Fruit fly (Drosophila melanogaster): Measurements from ENCODE around the gene CG12268.

The CG12268 gene

DNA sequence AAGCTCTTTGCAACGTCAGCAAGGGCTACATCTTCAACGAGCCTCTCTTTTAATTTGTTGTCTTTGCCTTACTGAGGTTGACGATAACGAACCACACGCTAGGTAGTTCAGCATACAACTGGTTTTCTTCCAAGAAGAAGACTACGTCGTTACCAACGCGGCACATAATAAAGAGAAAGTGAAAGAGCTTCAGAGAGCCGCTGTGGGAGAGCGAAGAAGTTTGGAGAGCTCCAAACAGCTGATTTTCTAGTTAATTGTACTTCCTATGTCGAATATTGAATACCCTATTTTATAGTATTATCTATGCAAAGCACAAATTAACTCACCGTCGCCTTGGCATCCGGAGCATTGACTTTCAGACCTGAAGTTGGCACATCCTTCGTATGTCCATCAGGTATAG, 7.2 kb upstream of the CG12268 start:
- TF ChIP-seq Vsx2 (GFP tag; optimal IDR thresholded peaks at IDR 0.05; ENCODE audit: partially characterized antibody): peak; percentile 17
- no peak for TF ChIP-seq Dfd (GFP tag; optimal IDR thresholded peaks at IDR 0.05)
- no peak for TF ChIP-seq HLH106 (tag; optimal IDR thresholded peaks at IDR 0.05)
- no peak for TF ChIP-seq CG9705 (GFP tag; optimal IDR thresholded peaks at IDR 0.05)
- TF ChIP-seq fru (GFP tag; optimal IDR thresholded peaks at IDR 0.05): no peak
- no peak for TF ChIP-seq jim (GFP tag; optimal IDR thresholded peaks at IDR 0.05)
- no peak for TF ChIP-seq N (GFP tag; optimal IDR thresholded peaks at IDR 0.05)
- no peak for TF ChIP-seq Sp1 (GFP tag; optimal IDR thresholded peaks at IDR 0.05)
- TF ChIP-seq foxo (GFP tag; optimal IDR thresholded peaks at IDR 0.05): no peak
- no peak for TF ChIP-seq psq (GFP tag; optimal IDR thresholded peaks at IDR 0.05)
- peak; percentile 41 for TF ChIP-seq woc (GFP tag; optimal IDR thresholded peaks at IDR 0.05)
- no peak for TF ChIP-seq CrebA (GFP tag; optimal IDR thresholded peaks at IDR 0.05; ENCODE audit: borderline replicate concordance)
- peak; percentile 52 for TF ChIP-seq Dif (GFP tag; optimal IDR thresholded peaks at IDR 0.05; ENCODE audit: partially characterized antibody)
- TF ChIP-seq Abd-B (GFP tag; optimal IDR thresholded peaks at IDR 0.05): no peak
- TF ChIP-seq brk (GFP tag; optimal IDR thresholded peaks at IDR 0.05): no peak
- TF ChIP-seq Jra (GFP tag; optimal IDR thresholded peaks at IDR 0.05): no peak
- TF ChIP-seq GATAd (GFP tag; optimal IDR thresholded peaks at IDR 0.05): no peak
- peak; percentile 13 to 54 for TF ChIP-seq dl (GFP tag; optimal IDR thresholded peaks at IDR 0.05; ENCODE audit: insufficient read depth in 1 of 2, partially characterized antibody in 2 of 2)
- TF ChIP-seq Hr83 (GFP tag; optimal IDR thresholded peaks at IDR 0.05; ENCODE audit: poor library complexity, severe bottlenecking): no peak
- no peak for TF ChIP-seq Myc (optimal IDR thresholded peaks at IDR 0.05)
- TF ChIP-seq sv (GFP tag; optimal IDR thresholded peaks at IDR 0.05): no peak
- TF ChIP-seq br (GFP tag; optimal IDR thresholded peaks at IDR 0.05): no peak
- TF ChIP-seq sage (GFP tag; optimal IDR thresholded peaks at IDR 0.05): no peak
- TF ChIP-seq tai (GFP tag; optimal IDR thresholded peaks at IDR 0.05): no peak
- TF ChIP-seq pan (optimal IDR thresholded peaks at IDR 0.05): no peak
- TF ChIP-seq h (GFP tag; optimal IDR thresholded peaks at IDR 0.05): no peak

DNA sequence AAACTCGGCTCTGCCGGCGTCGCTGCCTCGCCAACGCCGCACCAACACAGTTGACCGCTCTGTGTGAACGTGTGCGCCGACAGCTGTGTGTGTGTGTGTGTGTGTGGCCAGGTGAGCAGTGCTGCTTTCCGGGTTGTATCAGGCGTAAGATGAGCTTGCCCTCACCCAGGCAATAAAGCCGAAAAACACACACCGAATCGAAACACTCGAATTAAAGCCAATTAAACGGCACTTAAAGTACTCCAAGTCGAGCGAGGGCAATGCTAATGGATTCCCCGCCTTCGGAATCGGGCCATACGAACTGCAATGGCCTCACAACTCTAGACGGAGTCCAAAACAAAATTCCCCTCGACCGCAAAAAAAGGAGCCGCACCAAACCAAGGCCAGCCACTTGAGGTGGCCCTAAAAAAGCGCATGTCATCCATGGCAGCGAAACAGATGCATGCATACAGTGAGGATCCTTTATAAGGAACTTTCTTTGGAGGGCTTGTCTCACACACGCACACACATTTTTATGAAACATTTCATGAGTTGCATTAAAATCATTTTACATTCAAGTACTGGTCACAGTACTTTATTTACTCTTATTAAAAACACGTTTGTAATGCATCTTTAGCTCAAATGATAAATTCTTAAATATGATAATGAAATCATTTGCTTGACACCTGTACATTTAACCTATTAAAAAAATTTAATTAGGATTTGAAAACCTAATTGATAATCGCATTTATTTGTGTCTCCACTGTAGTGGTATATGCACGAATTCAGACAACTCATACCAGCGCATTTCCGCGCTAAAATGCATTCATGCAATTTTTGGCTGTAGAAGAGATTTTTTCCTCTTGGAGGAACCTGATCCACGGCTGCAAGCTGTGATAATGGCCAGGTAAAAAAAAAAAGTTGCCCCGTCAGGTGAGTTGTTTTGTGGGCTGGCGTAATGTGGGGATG, 516 bp upstream of the CG12268 start:
- peak in 1 of 2 experiments; percentile 37 for TF ChIP-seq dl (GFP tag; optimal IDR thresholded peaks at IDR 0.05; ENCODE audit: insufficient read depth in 1 of 2, partially characterized antibody in 2 of 2)
- TF ChIP-seq dmrt93B (GFP tag; optimal IDR thresholded peaks at IDR 0.05): peak; percentile 86
- no peak for TF ChIP-seq Myc (optimal IDR thresholded peaks at IDR 0.05)
- TF ChIP-seq usp (GFP tag; optimal IDR thresholded peaks at IDR 0.05): no peak
- TF ChIP-seq OdsH (GFP tag; optimal IDR thresholded peaks at IDR 0.05): peak; percentile 93
- no peak for TF ChIP-seq Hr83 (GFP tag; optimal IDR thresholded peaks at IDR 0.05; ENCODE audit: poor library complexity, severe bottlenecking)
- TF ChIP-seq Abd-B (GFP tag; optimal IDR thresholded peaks at IDR 0.05): no peak
- no peak for TF ChIP-seq Dfd (GFP tag; optimal IDR thresholded peaks at IDR 0.05)
- peak; percentile 17 for TF ChIP-seq Mio (GFP tag; optimal IDR thresholded peaks at IDR 0.05)
- peak; percentile 77 for TF ChIP-seq brk (GFP tag; optimal IDR thresholded peaks at IDR 0.05)
- peak; percentile 96 for TF ChIP-seq Sp1 (GFP tag; optimal IDR thresholded peaks at IDR 0.05)
- TF ChIP-seq psq (GFP tag; optimal IDR thresholded peaks at IDR 0.05): peak; percentile 86
- TF ChIP-seq ey (GFP tag; optimal IDR thresholded peaks at IDR 0.05): peak; percentile 95
- no peak for TF ChIP-seq GATAd (GFP tag; optimal IDR thresholded peaks at IDR 0.05)
- TF ChIP-seq woc (GFP tag; optimal IDR thresholded peaks at IDR 0.05): peak; percentile 96
- no peak for TF ChIP-seq N (GFP tag; optimal IDR thresholded peaks at IDR 0.05)
- TF ChIP-seq Dif (GFP tag; optimal IDR thresholded peaks at IDR 0.05; ENCODE audit: partially characterized antibody): peak; percentile 15
- peak; percentile 85 for TF ChIP-seq sage (GFP tag; optimal IDR thresholded peaks at IDR 0.05)
- peak; percentile 94 for TF ChIP-seq fru (GFP tag; optimal IDR thresholded peaks at IDR 0.05)
- TF ChIP-seq foxo (GFP tag; optimal IDR thresholded peaks at IDR 0.05): peak; percentile 75 to 94
- TF ChIP-seq Rel (GFP tag; optimal IDR thresholded peaks at IDR 0.05): peak; percentile 89
- peak; percentile 94 for TF ChIP-seq Rel (tag; optimal IDR thresholded peaks at IDR 0.05)
- TF ChIP-seq Hnf4 (GFP tag; optimal IDR thresholded peaks at IDR 0.05): peak; percentile 85
- peak; percentile 96 for TF ChIP-seq HLH106 (tag; optimal IDR thresholded peaks at IDR 0.05)
- TF ChIP-seq h (GFP tag; optimal IDR thresholded peaks at IDR 0.05): peak; percentile 92
- TF ChIP-seq dsf (GFP tag; optimal IDR thresholded peaks at IDR 0.05; ENCODE audit: borderline replicate concordance): peak; percentile 50
- peak; percentile 84 for TF ChIP-seq Jra (GFP tag; optimal IDR thresholded peaks at IDR 0.05)
- peak; percentile 91 for TF ChIP-seq br (GFP tag; optimal IDR thresholded peaks at IDR 0.05)
- TF ChIP-seq tai (GFP tag; optimal IDR thresholded peaks at IDR 0.05): no peak
- TF ChIP-seq Hr78 (GFP tag; optimal IDR thresholded peaks at IDR 0.05): no peak
- peak; percentile 88 for TF ChIP-seq rgr (GFP tag; optimal IDR thresholded peaks at IDR 0.05)
- TF ChIP-seq pan (optimal IDR thresholded peaks at IDR 0.05): no peak
- TF ChIP-seq lola (GFP tag; optimal IDR thresholded peaks at IDR 0.05): no peak
- TF ChIP-seq Vsx2 (GFP tag; optimal IDR thresholded peaks at IDR 0.05; ENCODE audit: partially characterized antibody): peak; percentile 66
- peak; percentile 82 for TF ChIP-seq CG32264 (GFP tag; optimal IDR thresholded peaks at IDR 0.05)
- TF ChIP-seq CG9705 (GFP tag; optimal IDR thresholded peaks at IDR 0.05): peak; percentile 90
- TF ChIP-seq CrebA (GFP tag; optimal IDR thresholded peaks at IDR 0.05; ENCODE audit: borderline replicate concordance): no peak
